Worm (Caenorhabditis elegans) whole organism, mixed stage, embryonic: ENCODE measurements around the gene T24E12.12.

Experiments
- blmp-1 ChIP-seq: fragments of 150-350 bp; optimal IDR thresholded peaks from 2 replicates; lab custom pipeline; 2014; ENCODE audit warnings: missing biosample characterization, missing genetic modification characterization
- elt-3 ChIP-seq: fragments of 150-350 bp; optimal IDR thresholded peaks from 2 replicates; lab custom pipeline; 2014; ENCODE audit warnings: missing biosample characterization, missing genetic modification characterization
- hlh-1 ChIP-seq: fragments of 150-350 bp; optimal IDR thresholded peaks from 2 replicates; lab custom pipeline; 2014; ENCODE audit warnings: missing biosample characterization, missing genetic modification reagents, missing genetic modification characterization
- lin-13 ChIP-seq: fragments of 150-350 bp; optimal IDR thresholded peaks from 2 replicates; lab custom pipeline; 2014; ENCODE audit warnings: missing biosample characterization, missing genetic modification characterization
- lsy-2 ChIP-seq: fragments of 150-350 bp; optimal IDR thresholded peaks from 2 replicates; lab custom pipeline; 2014; ENCODE audit warnings: missing biosample characterization, missing genetic modification characterization
- mab-5 ChIP-seq: fragments of 150-350 bp; optimal IDR thresholded peaks from 2 replicates; lab custom pipeline; 2014; ENCODE audit warnings: missing biosample characterization, missing genetic modification characterization
- nhr-28 ChIP-seq: fragments of 150-350 bp; optimal IDR thresholded peaks from 2 replicates; lab custom pipeline; 2014; ENCODE audit warnings: missing biosample characterization, missing genetic modification characterization
- unc-62 ChIP-seq: fragments of 150-350 bp; optimal IDR thresholded peaks from 2 replicates; lab custom pipeline; 2014; ENCODE audit warnings: missing biosample characterization, missing genetic modification reagents, missing genetic modification characterization
- ztf-11 ChIP-seq: fragments of 150-350 bp; optimal IDR thresholded peaks from 2 replicates; lab custom pipeline; 2014; ENCODE audit warnings: missing biosample characterization, missing genetic modification characterization

DNA sequence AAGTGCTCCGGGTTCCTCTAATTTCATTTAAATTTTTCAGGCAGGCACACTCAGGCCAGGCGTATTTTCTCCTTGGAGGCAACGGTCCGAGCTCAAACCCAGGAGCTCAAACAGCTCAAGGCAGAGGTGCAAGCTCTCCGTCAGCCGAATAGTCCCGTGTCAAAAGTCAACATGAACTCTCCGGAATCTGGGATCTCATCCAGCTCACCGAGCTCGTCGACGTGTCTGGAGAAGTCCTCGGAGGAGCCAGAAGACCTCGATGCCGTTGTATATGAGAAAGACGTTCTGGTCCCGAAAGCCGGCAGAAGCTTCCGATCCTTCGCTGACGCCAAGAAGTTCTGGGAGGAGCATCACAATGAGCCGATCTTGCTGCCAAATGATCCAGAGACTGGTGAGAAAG, 26.7 kb downstream of the T24E12.12 start:
- TF ChIP-seq hlh-1 (tag; lab: Kevin White, UChicago) (no peak), lsy-2 (tag; lab: Kevin White, UChicago) (no peak), lin-13 (tag; lab: Kevin White, UChicago) (no peak), ztf-11 (tag; lab: Kevin White, UChicago) (no peak), blmp-1 (tag; lab: Kevin White, UChicago) (no peak), unc-62 (GFP tag; lab: Kevin White, UChicago) (no peak), mab-5 (tag; lab: Kevin White, UChicago) (no peak), nhr-28 (no peak), elt-3 (tag; lab: Kevin White, UChicago) (no peak)
